Fruit fly (Drosophila melanogaster): ENCODE data around the gene MED19.

Gene MED19

DNA sequence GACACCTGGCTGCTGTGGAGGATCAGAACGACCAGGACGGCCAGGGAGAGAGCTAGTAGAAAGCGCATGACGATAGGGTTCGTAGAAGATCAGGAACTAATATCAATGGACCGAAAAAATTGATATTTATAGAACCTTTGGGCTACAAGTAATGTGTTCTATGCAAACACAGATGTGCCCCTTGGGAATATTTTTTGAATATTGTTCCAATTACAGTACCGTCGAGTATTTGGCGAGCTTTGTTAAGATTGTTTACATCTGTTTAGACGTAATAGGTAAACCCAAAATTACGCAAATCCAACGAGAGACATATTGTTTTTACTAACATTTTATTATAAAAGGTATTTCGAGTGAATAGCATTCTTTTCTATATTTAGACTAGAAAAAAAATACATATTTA is 11.2 kb downstream of the MED19 start, which contains the start of gene CG32189:
Gene CG32189 (minus strand): TSS at position 101 of the 400 bp plus-strand sequence.
- no peak for TF ChIP-seq CTCF (optimal IDR thresholded peaks at IDR 0.05)
- TF ChIP-seq CG8478 (optimal IDR thresholded peaks at IDR 0.05), result no peak

DNA sequence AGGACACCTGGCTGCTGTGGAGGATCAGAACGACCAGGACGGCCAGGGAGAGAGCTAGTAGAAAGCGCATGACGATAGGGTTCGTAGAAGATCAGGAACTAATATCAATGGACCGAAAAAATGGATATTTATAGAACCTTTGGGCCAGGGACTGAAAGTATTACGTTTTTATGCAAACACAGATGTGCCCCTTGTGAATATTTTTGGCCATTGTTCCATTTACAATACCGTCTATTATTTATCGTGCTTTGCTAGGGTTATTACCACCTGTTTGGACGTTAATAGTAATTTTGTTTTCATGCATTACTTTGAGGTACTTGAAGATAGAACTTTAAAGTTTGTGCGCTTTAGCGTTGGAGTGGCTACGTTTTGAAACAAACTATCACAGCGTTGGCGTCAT is 12.8 kb downstream of the MED19 start, which contains the start of gene CG32188:
Gene CG32188 (minus strand): TSS at position 101 of the 400 bp plus-strand sequence.
- TF ChIP-seq CG8478 (optimal IDR thresholded peaks at IDR 0.05) (no peak), CTCF (optimal IDR thresholded peaks at IDR 0.05) (no peak)

DNA sequence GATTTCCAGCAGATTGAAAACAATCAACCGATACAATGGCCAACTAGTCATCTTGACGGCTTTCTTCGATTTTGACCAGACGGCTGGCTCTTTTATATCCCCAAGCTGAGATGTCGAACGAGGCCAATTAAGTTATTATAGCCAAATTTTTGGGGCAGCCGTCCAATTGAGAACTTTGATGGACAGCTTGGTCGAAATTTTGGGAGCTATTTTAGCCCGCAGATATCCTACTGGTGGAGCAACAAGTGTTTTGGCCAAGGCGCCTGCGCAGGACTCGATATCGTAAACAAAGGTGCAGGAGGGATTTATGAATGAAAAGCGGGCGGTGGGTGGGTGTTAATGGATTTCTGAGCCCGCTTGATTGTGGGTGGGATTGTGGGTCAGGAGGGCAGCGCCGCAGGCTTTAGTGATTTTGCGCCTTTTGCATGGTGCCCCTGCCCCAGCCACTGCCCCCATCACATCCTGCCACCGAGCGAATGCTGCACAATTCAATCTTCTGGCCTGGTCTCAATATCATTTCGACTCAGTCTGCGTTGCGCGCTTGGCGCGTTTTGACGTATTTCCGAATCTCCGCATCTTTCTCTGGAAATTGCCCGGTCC is 23.4 kb downstream of the MED19 start, which contains the start of the genes Ir75c and Grd:
Gene Ir75c (minus strand): TSS at position 51 of the 600 bp plus-strand sequence.
Gene Grd (plus strand): TSS at position 550 of the 600 bp plus-strand sequence.
- TF ChIP-seq CG8478 (optimal IDR thresholded peaks at IDR 0.05) (no peak), CTCF (optimal IDR thresholded peaks at IDR 0.05) (no peak)

DNA sequence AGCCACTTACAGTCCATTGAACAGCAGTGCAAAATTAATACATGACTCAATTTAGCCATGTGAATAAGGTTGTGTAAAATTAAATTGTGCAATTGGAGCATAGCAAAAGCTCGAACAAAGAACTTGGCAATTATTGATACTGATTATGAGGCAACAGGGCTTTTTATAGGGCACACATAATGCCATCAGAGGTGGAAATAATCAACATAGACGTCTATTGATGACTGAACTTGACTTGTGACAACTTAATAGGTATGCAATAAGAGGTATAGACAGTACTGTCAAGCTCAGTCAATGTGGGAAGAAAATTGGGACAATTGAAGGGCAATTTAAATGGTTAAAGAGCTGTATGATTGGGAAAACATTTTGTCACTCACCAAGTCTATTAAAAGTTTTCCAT is 26.2 kb downstream of the MED19 start, which contains the start of gene Ir75b:
Gene Ir75b (minus strand): TSS at position 101 of the 400 bp plus-strand sequence.
- TF ChIP-seq CG8478 (optimal IDR thresholded peaks at IDR 0.05) (no peak), CTCF (optimal IDR thresholded peaks at IDR 0.05) (no peak)

DNA sequence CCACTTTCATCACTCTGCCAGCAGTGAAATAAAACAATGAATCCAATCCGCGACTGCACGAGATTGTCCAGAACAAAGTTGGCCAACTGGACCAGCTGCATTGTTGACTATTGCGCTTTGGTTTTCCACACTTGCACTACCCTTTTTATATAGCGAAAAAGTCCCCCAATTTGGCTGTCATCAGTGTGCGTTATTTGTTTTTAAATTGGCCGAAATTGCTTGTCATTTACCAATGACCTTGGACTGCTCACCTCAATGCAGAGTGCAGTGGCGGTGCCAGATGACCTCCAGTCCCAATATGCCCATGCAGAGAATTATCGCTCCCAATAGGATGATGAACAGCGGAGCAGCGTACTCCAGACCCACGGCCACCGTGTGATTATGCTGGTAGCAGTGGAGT is 28.5 kb downstream of the MED19 start, which contains the start of gene Ir75a:
Gene Ir75a (minus strand): TSS at position 101 of the 400 bp plus-strand sequence.
- TF ChIP-seq CG8478 (optimal IDR thresholded peaks at IDR 0.05) (no peak), CTCF (optimal IDR thresholded peaks at IDR 0.05) (no peak)

DNA sequence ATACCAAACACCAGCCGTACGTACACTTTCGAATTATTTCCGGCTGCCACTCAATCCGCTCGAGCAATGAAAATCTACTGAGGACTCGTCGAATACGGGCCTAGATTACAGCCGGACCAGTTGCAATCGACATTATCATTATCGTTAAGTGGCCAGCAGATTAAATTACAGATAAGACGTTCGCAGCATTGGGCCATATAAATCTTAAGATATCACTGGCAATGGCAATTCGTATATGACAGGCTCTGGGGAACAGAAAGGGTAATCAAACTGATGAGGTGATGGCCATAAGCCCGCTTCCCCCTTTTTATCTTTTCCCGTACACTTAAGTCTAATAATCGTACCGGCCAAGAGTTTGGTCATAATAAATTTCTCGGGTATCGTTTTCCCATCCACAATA is 32.3 kb downstream of the MED19 start, which contains the start of gene Cln3:
Gene Cln3 (minus strand): TSS at position 84 of the 400 bp plus-strand sequence.
- TF ChIP-seq CG8478 (optimal IDR thresholded peaks at IDR 0.05), result no peak
- no peak for TF ChIP-seq CTCF (optimal IDR thresholded peaks at IDR 0.05)

DNA sequence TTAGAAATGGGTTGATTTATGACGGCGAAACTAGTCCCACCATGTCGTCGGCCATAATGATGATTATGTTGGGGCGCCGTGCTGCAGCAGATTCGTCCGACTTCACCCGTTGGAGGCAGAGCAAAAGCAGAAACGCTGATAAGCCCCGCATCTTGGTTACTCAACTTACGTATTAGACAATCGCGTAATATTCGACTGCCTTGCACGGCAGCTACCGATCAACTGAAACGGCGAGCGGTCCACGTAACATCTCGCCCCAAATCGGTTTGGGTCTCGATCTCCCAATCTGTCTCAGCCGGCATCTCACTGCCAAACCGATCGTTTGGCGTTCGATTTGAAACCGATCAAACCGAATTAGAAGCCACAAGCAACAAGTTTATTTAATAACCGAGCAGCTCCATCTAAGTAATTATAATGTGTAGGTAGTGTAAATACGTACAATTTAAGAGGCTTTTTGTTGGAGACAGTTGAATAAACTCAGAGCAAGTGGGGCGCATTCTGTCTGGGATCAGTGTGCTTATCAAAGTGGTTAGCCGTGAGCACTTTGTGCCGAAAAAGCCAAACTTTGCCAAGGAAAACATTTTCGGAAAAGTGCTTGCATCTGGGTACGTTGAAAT is 37.6 kb downstream of the MED19 start, which contains the start of gene CG32191:
Gene CG32191 (minus strand): TSS at position 550 of the 617 bp plus-strand sequence.
- TF ChIP-seq CG8478 (optimal IDR thresholded peaks at IDR 0.05), result no peak
- no peak for TF ChIP-seq CTCF (optimal IDR thresholded peaks at IDR 0.05)

DNA sequence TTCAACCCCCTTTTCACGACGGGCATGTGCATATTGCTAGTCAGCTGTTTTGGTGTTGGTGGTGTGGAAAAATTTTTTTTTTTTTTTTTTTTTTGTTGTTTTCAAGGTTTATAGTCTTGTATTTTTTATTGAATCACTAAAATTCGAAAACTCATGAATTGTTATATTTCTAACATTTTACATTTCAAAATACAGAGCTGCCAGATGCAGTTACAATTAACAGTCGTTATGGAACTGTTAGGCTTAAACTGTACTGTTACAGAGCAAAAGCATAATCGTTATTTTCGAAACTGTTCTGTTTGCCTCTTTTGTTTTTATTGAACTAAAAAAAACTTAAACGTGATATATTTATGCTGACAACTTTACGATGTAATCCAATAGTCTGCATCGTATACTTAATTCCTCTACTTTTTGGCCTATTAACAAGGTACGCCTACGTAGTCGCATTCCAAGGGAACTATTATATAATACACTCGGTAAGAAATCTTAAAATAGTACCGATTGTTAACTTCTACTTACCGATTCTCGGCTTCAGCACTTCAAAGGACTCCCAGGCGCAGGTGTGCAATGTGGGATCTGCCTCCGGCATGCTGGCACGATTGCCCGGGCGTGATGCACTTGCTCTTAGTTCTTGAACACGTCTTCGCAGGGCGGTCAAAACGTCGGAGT is 39.8 kb downstream of the MED19 start, which contains the start of gene CG32187:
Gene CG32187 (minus strand): TSS at position 9 of the 669 bp plus-strand sequence.
- TF ChIP-seq CTCF (optimal IDR thresholded peaks at IDR 0.05), result no peak
- TF ChIP-seq CG8478 (optimal IDR thresholded peaks at IDR 0.05), result no peak

DNA sequence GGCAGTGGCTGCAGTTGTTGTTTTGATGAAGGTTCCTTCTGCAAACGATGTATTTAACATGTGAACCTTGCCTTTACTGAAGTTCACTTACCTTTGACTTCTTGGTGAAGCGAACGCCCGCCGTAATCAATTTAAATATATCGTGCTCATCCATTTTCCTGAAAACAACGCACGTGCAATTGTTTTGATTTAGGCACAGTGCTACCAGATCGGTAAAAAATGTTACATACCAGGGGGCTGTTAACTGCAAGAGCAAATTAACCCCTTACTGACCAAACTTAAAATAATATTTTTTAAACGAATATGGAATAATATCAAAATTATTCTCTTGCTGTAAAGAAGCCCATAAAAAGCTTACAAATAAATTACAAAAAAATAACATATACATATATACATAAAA is 41.8 kb downstream of the MED19 start, which contains the start of gene ais:
Gene ais (minus strand): TSS at position 205 of the 400 bp plus-strand sequence.
- TF ChIP-seq CTCF (optimal IDR thresholded peaks at IDR 0.05) (no peak), CG8478 (optimal IDR thresholded peaks at IDR 0.05) (no peak)

DNA sequence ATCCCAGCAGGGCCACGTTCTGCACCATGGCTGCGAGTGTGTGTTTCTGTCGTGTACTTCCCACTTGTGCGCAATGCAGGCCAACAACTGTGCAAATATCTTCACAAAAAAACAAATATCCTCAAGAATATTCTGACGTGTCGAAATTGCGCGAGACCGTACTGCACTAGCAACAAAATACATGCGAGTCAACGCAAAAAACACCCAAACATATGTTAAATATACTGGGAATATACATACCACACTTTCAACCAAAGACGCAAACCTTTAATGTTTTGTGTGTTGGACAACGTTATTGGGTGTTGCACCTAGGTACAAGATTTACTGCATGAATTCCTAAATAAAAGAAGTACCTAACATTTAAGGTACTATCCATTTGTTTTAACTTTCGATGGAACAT is 44.2 kb downstream of the MED19 start, which contains the start of gene NUCB1:
Gene NUCB1 (minus strand): TSS at position 173 of the 400 bp plus-strand sequence.
- TF ChIP-seq CG8478 (optimal IDR thresholded peaks at IDR 0.05), result no peak
- peak; percentile 39 to 51 for TF ChIP-seq CTCF (optimal IDR thresholded peaks at IDR 0.05)

DNA sequence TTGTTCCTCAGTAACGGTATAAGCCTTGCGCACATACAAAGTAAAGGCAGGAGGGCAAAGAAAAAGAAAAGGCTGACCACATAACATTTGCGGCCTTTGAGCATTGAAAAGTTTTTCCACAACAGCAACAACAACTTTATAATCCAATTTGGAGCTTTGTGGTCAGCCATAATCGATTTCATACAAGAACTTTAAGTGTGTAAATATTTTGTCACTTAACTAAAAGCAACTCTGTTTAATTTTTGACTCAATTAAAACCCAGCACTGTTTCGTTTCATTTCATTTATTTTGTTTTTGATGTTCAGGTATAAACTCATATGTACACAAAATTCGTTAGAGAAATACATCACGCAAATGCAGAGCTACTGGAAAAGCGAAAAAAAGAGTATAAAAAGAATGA is 48.8 kb downstream of the MED19 start, which contains the start of gene CG42816:
Gene CG42816 (minus strand): TSS at position 101 of the 400 bp plus-strand sequence.
- no peak for TF ChIP-seq CG8478 (optimal IDR thresholded peaks at IDR 0.05)
